Worm (Caenorhabditis elegans) whole organism, late embryonic: Measurements from ENCODE around the gene pipp-4P.

Experiments
- ceh-19 ChIP-seq: fragments of 200-800 bp; sonication (Bioruptor generic); optimal IDR thresholded peaks from 2 replicates; lab custom pipeline; 2018; ENCODE audit warnings: mild to moderate bottlenecking, missing genetic modification characterization, missing compliant biosample characterization
- ceh-22 ChIP-seq: sonication (generic microtip); optimal IDR thresholded peaks from 2 replicates; lab custom pipeline; 2017; ENCODE audit warnings: missing biosample characterization, missing genetic modification characterization
- ceh-45 ChIP-seq: fragments of 200-800 bp; sonication (Bioruptor generic); IDR thresholded peaks from 2 replicates; pipeline ENCODE4 v1.3.6; 2022; ENCODE audit warnings: missing genetic modification reagents, missing genetic modification characterization, missing compliant biosample characterization
- dve-1 ChIP-seq: sonication (generic microtip); optimal IDR thresholded peaks from 2 replicates; lab custom pipeline; 2017; ENCODE audit warnings: antibody characterized with exemption, mild to moderate bottlenecking, missing genetic modification characterization, missing compliant biosample characterization
- ets-4 ChIP-seq: sonication (generic microtip); optimal IDR thresholded peaks from 2 replicates; lab custom pipeline; 2016; ENCODE audit warnings: missing genetic modification characterization, missing compliant biosample characterization
- lin-11 ChIP-seq: fragments of 200-800 bp; sonication (Bioruptor generic); optimal IDR thresholded peaks from 2 replicates; lab custom pipeline; 2018; ENCODE audit warnings: mild to moderate bottlenecking, missing genetic modification characterization, missing compliant biosample characterization
- nfya-1 ChIP-seq: sonication (generic microtip); optimal IDR thresholded peaks from 2 replicates; lab custom pipeline; 2017; ENCODE audit warnings: missing genetic modification characterization, mild to moderate bottlenecking, missing compliant biosample characterization, antibody characterized with exemption, moderate library complexity
- npax-4 ChIP-seq: sonication (generic microtip); optimal IDR thresholded peaks from 2 replicates; lab custom pipeline; 2016; ENCODE audit warnings: missing genetic modification characterization, missing compliant biosample characterization
- pha-4 ChIP-seq: fragments of 150-350 bp; optimal IDR thresholded peaks from 2 replicates; lab custom pipeline; 2018; ENCODE audit warnings: missing biosample characterization, missing genetic modification reagents, missing genetic modification characterization
- pqm-1 ChIP-seq: sonication (generic microtip); optimal IDR thresholded peaks from 2 replicates; lab custom pipeline; 2016; ENCODE audit warnings: missing genetic modification characterization, missing compliant biosample characterization
- rnt-1 ChIP-seq: sonication (generic microtip); optimal IDR thresholded peaks from 2 replicates; lab custom pipeline; 2016; ENCODE audit warnings: missing genetic modification characterization, missing compliant biosample characterization

DNA sequence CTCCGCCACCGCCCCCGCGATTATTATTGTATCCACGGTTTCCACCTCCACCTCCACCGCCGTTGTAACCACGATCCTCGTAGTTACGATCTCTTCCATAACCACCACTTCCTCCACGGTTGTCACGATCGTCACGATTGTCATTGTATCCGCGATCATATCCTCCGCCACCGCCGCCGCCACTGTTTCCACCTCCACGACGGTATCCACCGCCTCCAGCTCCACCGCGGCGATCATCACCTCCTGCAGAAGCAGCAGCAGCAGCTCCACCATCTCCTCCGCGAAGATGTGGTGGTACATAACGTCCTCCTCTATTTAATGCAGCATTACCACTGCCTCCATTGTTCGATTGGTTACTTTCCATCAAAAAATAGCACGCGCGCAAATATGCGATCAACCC, 40.4 kb upstream of the pipp-4P start, which contains the start of gene laf-1:
- TF ChIP-seq nfya-1 (tag; lab: Kevin White, UChicago) (no peak), ceh-45 (no peak), pqm-1 (tag; lab: Kevin White, UChicago) (no peak), ceh-19 (GFP tag; lab: Kevin White, UChicago) (no peak), ets-4 (tag; lab: Kevin White, UChicago) (no peak), lin-11 (tag; lab: Kevin White, UChicago) (no peak), rnt-1 (no peak), pha-4 (tag; lab: Kevin White, UChicago) (no peak), npax-4 (tag; lab: Kevin White, UChicago) (no peak), ceh-22 (no peak), dve-1 (no peak)
